Worm (Caenorhabditis elegans) whole organism, mixed stage, embryonic: ENCODE measurements around the gene F09B9.5.

Source experiments
- blmp-1 ChIP-seq: fragments of 150-350 bp; optimal IDR thresholded peaks from 2 replicates; lab custom pipeline; 2014; ENCODE audit warnings: missing biosample characterization, missing genetic modification characterization
- cnd-1 ChIP-seq: fragments of 200-800 bp; sonication (Bioruptor generic); optimal IDR thresholded peaks from 2 replicates; lab custom pipeline; 2018; ENCODE audit warnings: mild to moderate bottlenecking, missing genetic modification characterization, missing compliant biosample characterization
- hlh-1 ChIP-seq: fragments of 150-350 bp; optimal IDR thresholded peaks from 2 replicates; lab custom pipeline; 2014; ENCODE audit warnings: missing biosample characterization, missing genetic modification reagents, missing genetic modification characterization
- mls-2 ChIP-seq: sonication (generic microtip); optimal IDR thresholded peaks from 2 replicates; lab custom pipeline; 2016; ENCODE audit warnings: mild to moderate bottlenecking, missing genetic modification characterization, moderate library complexity, missing compliant biosample characterization
- ztf-11 ChIP-seq: fragments of 150-350 bp; optimal IDR thresholded peaks from 2 replicates; lab custom pipeline; 2014; ENCODE audit warnings: missing biosample characterization, missing genetic modification characterization

ce11 chrX:10138494-10138893 lies 16.1 kb upstream of the F09B9.5 start, which contains the start of gene moc-1:
- TF ChIP-seq hlh-1 (tag; lab: Kevin White, UChicago) (no peak), ztf-11 (tag; lab: Kevin White, UChicago) (no peak), cnd-1 (tag; lab: Kevin White, UChicago) (no peak), blmp-1 (tag; lab: Kevin White, UChicago) (no peak), mls-2 (tag; lab: Kevin White, UChicago) (no peak)
